Fruit fly (Drosophila melanogaster): ENCODE measurements around the gene CG3815.

DNA sequence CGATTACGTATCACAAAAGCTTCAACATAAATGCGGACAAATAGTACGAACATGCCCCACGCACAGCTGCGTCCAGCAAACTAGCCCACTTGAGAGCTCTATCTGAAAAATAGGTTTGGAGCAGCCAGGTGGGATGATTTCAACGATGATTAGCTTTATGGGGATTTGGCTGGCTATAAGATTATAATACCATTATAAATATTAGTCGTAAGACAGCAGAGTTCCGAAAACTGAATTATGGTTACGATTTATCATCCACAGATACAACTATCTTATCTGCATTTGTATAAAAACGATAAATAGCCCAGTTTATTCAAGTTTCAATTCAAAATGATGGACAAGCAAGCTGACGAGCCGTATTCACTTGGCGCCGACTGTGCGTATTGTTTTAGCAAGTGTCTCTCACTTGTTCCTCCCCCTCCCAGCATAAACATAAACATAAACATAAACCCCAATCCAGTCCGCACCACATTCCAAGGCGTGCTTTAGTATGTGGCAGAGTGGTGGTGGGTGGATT lies 31.5 kb upstream of the CG3815 start:
- TF ChIP-seq Hr39 (GFP tag; optimal IDR thresholded peaks at IDR 0.05): no peak
- no peak for TF ChIP-seq Hr38 (GFP tag; optimal IDR thresholded peaks at IDR 0.05)
- no peak for TF ChIP-seq Ets21C (GFP tag; optimal IDR thresholded peaks at IDR 0.05)
- no peak for TF ChIP-seq Gug (GFP tag; IDR thresholded peaks at IDR 0.05)
- TF ChIP-seq CG6808 (GFP tag; optimal IDR thresholded peaks at IDR 0.05): peak; percentile 22
- TF ChIP-seq spab (GFP tag; optimal IDR thresholded peaks at IDR 0.05): no peak
- peak; percentile 14 for TF ChIP-seq Sox15 (GFP tag; optimal IDR thresholded peaks at IDR 0.05)
- peak; percentile 19 for TF ChIP-seq Sox14 (GFP tag; optimal IDR thresholded peaks at IDR 0.05)
- peak; percentile 67 for TF ChIP-seq Hr4 (GFP tag; optimal IDR thresholded peaks at IDR 0.05)
